Worm (Caenorhabditis elegans): ENCODE results near the gene sknr-1.

ce11 chrV:2623765-2624164 lies 1.5 kb downstream of the sknr-1 start:
- TF ChIP-seq pha-4 (tag; optimal IDR thresholded peaks at IDR 0.05) (no peak), unc-42 (tag; optimal IDR thresholded peaks at IDR 0.05) (no peak), ceh-22 (tag; optimal IDR thresholded peaks at IDR 0.05) (no peak), elt-2 (tag; optimal IDR thresholded peaks at IDR 0.05) (no peak), unc-55 (GFP tag; optimal IDR thresholded peaks at IDR 0.05) (no peak), gmeb-2 (tag; optimal IDR thresholded peaks at IDR 0.05) (no peak), ceh-14 (tag; optimal IDR thresholded peaks at IDR 0.05) (no peak), lim-6 (tag; optimal IDR thresholded peaks at IDR 0.05) (no peak), nhr-232 (tag; optimal IDR thresholded peaks at IDR 0.05) (no peak), Y22D7AL.16 (tag; optimal IDR thresholded peaks at IDR 0.05) (no peak), ama-1 (optimal IDR thresholded peaks at IDR 0.05) (no peak), hlh-15 (tag; optimal IDR thresholded peaks at IDR 0.05) (no peak), ets-4 (tag; optimal IDR thresholded peaks at IDR 0.05) (no peak)

Data from whole organism, late embryonic.